Fruit fly (Drosophila melanogaster) Kc167 (cell line): ENCODE results near the gene ND-49L.

Experiments used
- Sin3A ChIP-seq: fragments of >200 bp; optimal IDR thresholded peaks from 2 replicates; lab custom pipeline; 2018; ENCODE audit warnings: missing external identifiers
- psq ChIP-seq: fragments of >200 bp; optimal IDR thresholded peaks from 2 replicates; lab custom pipeline; 2017; ENCODE audit warnings: missing external identifiers

DNA sequence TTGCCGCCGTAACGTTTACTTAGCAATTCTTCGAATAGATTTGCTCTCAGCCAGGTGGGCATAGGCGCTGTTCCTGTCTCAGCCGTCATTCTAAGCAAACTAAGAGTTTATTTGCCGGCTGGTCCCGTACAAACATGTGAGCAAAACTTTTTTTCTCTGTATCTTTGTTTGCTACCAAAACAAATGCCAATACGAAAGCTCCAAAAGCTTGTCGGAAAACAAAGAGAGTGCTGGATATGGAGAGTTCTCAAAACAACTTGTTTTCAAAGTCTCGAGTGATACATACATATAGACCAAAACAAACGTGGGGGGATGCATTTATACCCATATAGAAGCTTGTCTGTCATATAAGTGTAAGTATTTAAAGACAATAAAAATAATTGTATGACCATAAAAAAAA lies 42.1 kb upstream of the ND-49L start, which contains the start of gene CG10559:
- TF ChIP-seq Sin3A (lab: Kevin White, UChicago) (no peak), psq (no peak)
